Comparison of ENCODE assay signal across 5 fruit fly cellular contexts in the genomic region with DNA sequence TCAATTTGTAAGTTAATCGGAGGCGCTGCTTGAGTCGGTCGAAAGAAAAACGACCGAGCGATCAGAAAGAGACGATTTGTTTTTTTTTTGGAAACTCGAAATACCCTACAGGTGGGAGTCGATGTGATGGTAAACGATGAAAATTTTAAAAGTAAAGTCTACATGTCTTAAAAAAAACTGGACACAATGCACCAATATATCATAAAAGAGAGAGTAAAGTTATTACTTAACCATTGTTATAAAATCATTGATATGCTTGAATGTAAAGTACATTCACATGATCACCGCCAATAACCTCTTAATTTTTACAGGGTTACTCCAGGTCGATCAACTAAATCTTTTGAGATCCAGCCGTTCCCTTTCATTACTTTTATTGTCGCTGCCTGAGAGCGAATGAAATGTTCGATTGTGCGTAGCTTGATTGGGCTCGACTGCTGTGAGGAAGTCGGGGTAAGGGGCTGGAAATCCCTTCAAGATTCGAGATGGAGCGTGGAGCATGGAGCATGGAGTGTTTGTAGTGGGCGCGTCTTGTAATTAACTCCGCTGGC.
TF ChIP-seq lines count a peak whose summit lies in the region.

No protein-coding gene starts in this region.

- no peak for TF ChIP-seq CTCF in whole organism, embryonic (GFP tag; optimal IDR thresholded peaks at IDR 0.05; lab: Kevin White, UChicago)

TF ChIP-seq in whole organism, 6 proteins besides CTCF, POLR2A, EP300 and RAD21:
- peak; percentile 77 for TF ChIP-seq pan (optimal IDR thresholded peaks at IDR 0.05; lab: Kevin White, UChicago)
- no peak for TF ChIP-seq CG8478 (optimal IDR thresholded peaks at IDR 0.05; lab: Kevin White, UChicago)

TF ChIP-seq in whole organism, embryonic, 481 proteins besides CTCF, POLR2A, EP300 and RAD21:
- TF ChIP-seq CG15601 (tag; optimal IDR thresholded peaks at IDR 0.05; lab: Kevin White, UChicago) (no peak), kah (GFP tag; optimal IDR thresholded peaks at IDR 0.05; lab: Kevin White, UChicago) (no peak), sqz (GFP tag; optimal IDR thresholded peaks at IDR 0.05; lab: Kevin White, UChicago) (peak; percentile 6), chinmo (GFP tag; IDR thresholded peaks at IDR 0.05; lab: Robert Waterston, UW; ENCODE audit: partially characterized antibody) (no peak), wor (GFP tag; IDR thresholded peaks at IDR 0.05; lab: Robert Waterston, UW) (no peak), CG9932 (GFP tag; IDR thresholded peaks at IDR 0.05; lab: Robert Waterston, UW) (no peak), CG2120 (GFP tag; optimal IDR thresholded peaks at IDR 0.05; lab: Kevin White, UChicago) (no peak), BEAF-32 (GFP tag; optimal IDR thresholded peaks at IDR 0.05; lab: Kevin White, UChicago) (no peak), CG11723 (GFP tag; optimal IDR thresholded peaks at IDR 0.05; lab: Kevin White, UChicago) (no peak), CG4360 (GFP tag; IDR thresholded peaks at IDR 0.05; lab: Robert Waterston, UW) (no peak), CG4617 (GFP tag; optimal IDR thresholded peaks at IDR 0.05; lab: Kevin White, UChicago; ENCODE audit: borderline replicate concordance) (no peak), TFAM (GFP tag; optimal IDR thresholded peaks at IDR 0.05; lab: Kevin White, UChicago) (no peak), CG16813 (GFP tag; IDR thresholded peaks at IDR 0.05; lab: Robert Waterston, UW; ENCODE audit: partially characterized antibody) (no peak), nom (GFP tag; optimal IDR thresholded peaks at IDR 0.05; lab: Kevin White, UChicago) (peak; percentile 9), abd-A (tag; optimal IDR thresholded peaks at IDR 0.05; lab: Kevin White, UChicago) (no peak)

TF ChIP-seq in whole organism, prepupa, 60 proteins besides CTCF, POLR2A, EP300 and RAD21 (continues in another document):
- TF ChIP-seq CG31627 (GFP tag; optimal IDR thresholded peaks at IDR 0.05; lab: Kevin White, UChicago) (peak; percentile 24), Ets96B (tag; optimal IDR thresholded peaks at IDR 0.05; lab: Kevin White, UChicago) (peak; percentile 44), Sox14 (GFP tag; optimal IDR thresholded peaks at IDR 0.05; lab: Kevin White, UChicago) (peak; percentile 27), fd59A (GFP tag; optimal IDR thresholded peaks at IDR 0.05; lab: Kevin White, UChicago) (peak; percentile 18), Hr4 (GFP tag; optimal IDR thresholded peaks at IDR 0.05; lab: Kevin White, UChicago) (no peak), OdsH (GFP tag; optimal IDR thresholded peaks at IDR 0.05; lab: Kevin White, UChicago) (peak; percentile 57), CG8319 (GFP tag; optimal IDR thresholded peaks at IDR 0.05; lab: Kevin White, UChicago) (no peak), Met (GFP tag; optimal IDR thresholded peaks at IDR 0.05; lab: Kevin White, UChicago) (peak; percentile 49), CG6276 (GFP tag; optimal IDR thresholded peaks at IDR 0.05; lab: Kevin White, UChicago) (no peak), fd85E (GFP tag; optimal IDR thresholded peaks at IDR 0.05; lab: Kevin White, UChicago) (no peak), Eip93F (GFP tag; optimal IDR thresholded peaks at IDR 0.05; lab: Kevin White, UChicago) (no peak), CG10669 (GFP tag; optimal IDR thresholded peaks at IDR 0.05; lab: Kevin White, UChicago) (peak; percentile 35), achi (GFP tag; optimal IDR thresholded peaks at IDR 0.05; lab: Kevin White, UChicago) (no peak), lz (GFP tag; optimal IDR thresholded peaks at IDR 0.05; lab: Kevin White, UChicago) (peak; percentile 44), ss (GFP tag; optimal IDR thresholded peaks at IDR 0.05; lab: Kevin White, UChicago) (peak in 1 of 2 experiments; percentile 61), Eip75B (GFP tag; optimal IDR thresholded peaks at IDR 0.05; lab: Kevin White, UChicago) (peak; percentile 55), CG3032 (tag; optimal IDR thresholded peaks at IDR 0.05; lab: Kevin White, UChicago) (peak; percentile 38), acj6 (GFP tag; optimal IDR thresholded peaks at IDR 0.05; lab: Kevin White, UChicago) (peak; percentile 47), CG4318 (GFP tag; optimal IDR thresholded peaks at IDR 0.05; lab: Kevin White, UChicago) (no peak), spab (GFP tag; optimal IDR thresholded peaks at IDR 0.05; lab: Kevin White, UChicago) (peak; percentile 23), Blimp-1 (GFP tag; optimal IDR thresholded peaks at IDR 0.05; lab: Kevin White, UChicago) (peak; percentile 34), eg (GFP tag; IDR thresholded peaks at IDR 0.05; lab: Robert Waterston, UW) (no peak), CG3919 (GFP tag; optimal IDR thresholded peaks at IDR 0.05; lab: Kevin White, UChicago) (peak; percentile 24)

TF ChIP-seq in whole organism, pupa, 21 proteins besides CTCF, POLR2A, EP300 and RAD21:
- TF ChIP-seq CG15710 (tag; optimal IDR thresholded peaks at IDR 0.05; lab: Kevin White, UChicago) (peak; percentile 55), CG34367 (tag; optimal IDR thresholded peaks at IDR 0.05; lab: Kevin White, UChicago) (peak; percentile 31), CG14655 (GFP tag; optimal IDR thresholded peaks at IDR 0.05; lab: Kevin White, UChicago) (no peak), CG32121 (GFP tag; IDR thresholded peaks at IDR 0.05; lab: Robert Waterston, UW) (no peak), Snoo (tag; optimal IDR thresholded peaks at IDR 0.05; lab: Kevin White, UChicago) (peak; percentile 36), CG4496 (GFP tag; IDR thresholded peaks at IDR 0.05; lab: Robert Waterston, UW) (no peak), gl (tag; optimal IDR thresholded peaks at IDR 0.05; lab: Kevin White, UChicago) (no peak), rn (GFP tag; IDR thresholded peaks at IDR 0.05; lab: Robert Waterston, UW) (no peak), CG10348 (GFP tag; IDR thresholded peaks at IDR 0.05; lab: Robert Waterston, UW) (no peak), CG8301 (tag; optimal IDR thresholded peaks at IDR 0.05; lab: Kevin White, UChicago) (no peak), CG9948 (tag; optimal IDR thresholded peaks at IDR 0.05; lab: Kevin White, UChicago) (peak; percentile 3), EcR (GFP tag; optimal IDR thresholded peaks at IDR 0.05; lab: Kevin White, UChicago) (peak; percentile 2), CG12605 (GFP tag; IDR thresholded peaks at IDR 0.05; lab: Robert Waterston, UW) (no peak), CG8159 (tag; optimal IDR thresholded peaks at IDR 0.05; lab: Kevin White, UChicago) (peak; percentile 65), Pif1A (GFP tag; optimal IDR thresholded peaks at IDR 0.05; lab: Kevin White, UChicago) (peak; percentile 21), Ets98B (GFP tag; IDR thresholded peaks at IDR 0.05; lab: Robert Waterston, UW) (no peak), CG17806 (tag; optimal IDR thresholded peaks at IDR 0.05; lab: Kevin White, UChicago) (peak; percentile 6), D1 (tag; optimal IDR thresholded peaks at IDR 0.05; lab: Kevin White, UChicago) (no peak), Pif1B (GFP tag; optimal IDR thresholded peaks at IDR 0.05; lab: Kevin White, UChicago) (peak; percentile 25), CG13204 (GFP tag; optimal IDR thresholded peaks at IDR 0.05; lab: Kevin White, UChicago) (no peak), fd96Ca (GFP tag; IDR thresholded peaks at IDR 0.05; lab: Robert Waterston, UW) (no peak)

TF ChIP-seq in whole organism, wandering third instar larva, 38 proteins besides CTCF, POLR2A, EP300 and RAD21:
- no peak for TF ChIP-seq dmrt93B (GFP tag; optimal IDR thresholded peaks at IDR 0.05; lab: Kevin White, UChicago)
- no peak for TF ChIP-seq GATAd (GFP tag; optimal IDR thresholded peaks at IDR 0.05; lab: Kevin White, UChicago)
- no peak for TF ChIP-seq N (GFP tag; optimal IDR thresholded peaks at IDR 0.05; lab: Kevin White, UChicago)
- no peak for TF ChIP-seq sage (GFP tag; optimal IDR thresholded peaks at IDR 0.05; lab: Kevin White, UChicago)
- TF ChIP-seq lola (GFP tag; optimal IDR thresholded peaks at IDR 0.05; lab: Kevin White, UChicago), result no peak
- peak; percentile 37 for TF ChIP-seq ey (GFP tag; optimal IDR thresholded peaks at IDR 0.05; lab: Kevin White, UChicago)
- peak in 1 of 2 experiments; percentile 42 for TF ChIP-seq foxo (GFP tag; optimal IDR thresholded peaks at IDR 0.05; lab: Kevin White, UChicago)
- peak; percentile 36 for TF ChIP-seq Sp1 (GFP tag; optimal IDR thresholded peaks at IDR 0.05; lab: Kevin White, UChicago)
- TF ChIP-seq dsf (GFP tag; optimal IDR thresholded peaks at IDR 0.05; lab: Kevin White, UChicago; ENCODE audit: borderline replicate concordance), result no peak
- no peak for TF ChIP-seq Myc (optimal IDR thresholded peaks at IDR 0.05; lab: Kevin White, UChicago)
- TF ChIP-seq fru (GFP tag; optimal IDR thresholded peaks at IDR 0.05; lab: Kevin White, UChicago), result peak; percentile 75
- peak; percentile 17 for TF ChIP-seq psq (GFP tag; optimal IDR thresholded peaks at IDR 0.05; lab: Kevin White, UChicago)
- peak; percentile 39 for TF ChIP-seq h (GFP tag; optimal IDR thresholded peaks at IDR 0.05; lab: Kevin White, UChicago)
- TF ChIP-seq Hnf4 (GFP tag; optimal IDR thresholded peaks at IDR 0.05; lab: Kevin White, UChicago), result no peak
- peak; percentile 64 for TF ChIP-seq woc (GFP tag; optimal IDR thresholded peaks at IDR 0.05; lab: Kevin White, UChicago)
- TF ChIP-seq CG9705 (GFP tag; optimal IDR thresholded peaks at IDR 0.05; lab: Kevin White, UChicago), result no peak
- TF ChIP-seq brk (GFP tag; optimal IDR thresholded peaks at IDR 0.05; lab: Kevin White, UChicago), result no peak
- TF ChIP-seq Vsx2 (GFP tag; optimal IDR thresholded peaks at IDR 0.05; lab: Kevin White, UChicago; ENCODE audit: partially characterized antibody), result no peak
- peak; percentile 25 for TF ChIP-seq OdsH (GFP tag; optimal IDR thresholded peaks at IDR 0.05; lab: Kevin White, UChicago)
